Fruit fly (Drosophila melanogaster): ENCODE results near the gene CG42393.

- TF ChIP-seq CG8478 (optimal IDR thresholded peaks at IDR 0.05) (no peak), CTCF (optimal IDR thresholded peaks at IDR 0.05) (no peak)
Measured at dm6 chr3L:18061713-18062365, 19.3 kb downstream of the CG42393 start.
